Worm (Caenorhabditis elegans) whole organism, young adult: ENCODE measurements around the gene sedl-1.

ENCODE experiments used
- B0019.2 ChIP-seq: fragments of 200-800 bp; sonication (Bioruptor generic); conservative IDR thresholded peaks from 2 replicates; pipeline ENCODE4 v1.3.6; 2022; ENCODE audit warnings: missing genetic modification reagents, missing genetic modification characterization, missing compliant biosample characterization
- B0336.3 ChIP-seq: fragments of 200-800 bp; sonication (Bioruptor generic); IDR thresholded peaks from 2 replicates; pipeline ENCODE4 v1.3.6; 2022; ENCODE audit warnings: missing genetic modification characterization, missing compliant biosample characterization
- F52B5.7 ChIP-seq: sonication (generic microtip); optimal IDR thresholded peaks from 2 replicates; lab custom pipeline; 2016; ENCODE audit warnings: mild to moderate bottlenecking, missing genetic modification characterization, missing compliant biosample characterization
- F57A8.1 ChIP-seq: fragments of 200-800 bp; sonication (Bioruptor generic); optimal IDR thresholded peaks from 2 replicates; lab custom pipeline; 2018; ENCODE audit warnings: mild to moderate bottlenecking, missing genetic modification characterization, moderate library complexity, missing compliant biosample characterization
- Y53F4B.3 ChIP-seq: fragments of 200-800 bp; sonication (Bioruptor generic); IDR thresholded peaks from 2 replicates; pipeline ENCODE4 v1.3.6; 2022; ENCODE audit warnings: missing genetic modification reagents, missing genetic modification characterization, missing compliant biosample characterization
- Y53G8AR.9 ChIP-seq: fragments of 200-800 bp; sonication (Bioruptor generic); conservative IDR thresholded peaks from 2 replicates; pipeline ENCODE4 v1.3.6; 2022; ENCODE audit warnings: missing genetic modification reagents, missing genetic modification characterization, missing compliant biosample characterization
- Y56A3A.18 ChIP-seq: fragments of 200-800 bp; sonication (Bioruptor generic); IDR thresholded peaks from 2 replicates; pipeline ENCODE4 v1.3.6; 2022; ENCODE audit warnings: missing genetic modification reagents, missing genetic modification characterization, missing compliant biosample characterization
- akir-1 ChIP-seq: fragments of 200-800 bp; sonication (Bioruptor generic); optimal IDR thresholded peaks from 2 replicates; lab custom pipeline; 2018; ENCODE audit warnings: mild to moderate bottlenecking, missing genetic modification characterization, moderate library complexity, missing compliant biosample characterization
- attf-3 ChIP-seq: fragments of 200-800 bp; sonication (Bioruptor generic); conservative IDR thresholded peaks from 2 replicates; pipeline ENCODE4 v1.3.6; 2022; ENCODE audit warnings: missing genetic modification reagents, missing genetic modification characterization, missing compliant biosample characterization
- bed-1 ChIP-seq: fragments of 200-800 bp; sonication (Bioruptor generic); IDR thresholded peaks from 2 replicates; pipeline ENCODE4 v1.3.6; 2022; ENCODE audit warnings: missing genetic modification reagents, missing genetic modification characterization, missing compliant biosample characterization
- ccch-3 ChIP-seq: fragments of 200-800 bp; sonication (Bioruptor generic); optimal IDR thresholded peaks from 2 replicates; lab custom pipeline; 2018; ENCODE audit warnings: mild to moderate bottlenecking, missing genetic modification characterization, missing compliant biosample characterization
- cebp-1 ChIP-seq, 2 experiments: fragments of 200-800 bp in 1 of 2; sonication (Bioruptor generic) in 1 of 2; sonication (generic microtip) in 1 of 2; IDR thresholded peaks in 1 of 2; optimal IDR thresholded peaks in 1 of 2; 2 replicates each; pipeline versions ENCODE4 v1.3.6 to Lab custom; 2017 to 2022; ENCODE audit warnings: missing compliant biosample characterization in 2 of 2, missing genetic modification characterization in 2 of 2, mild to moderate bottlenecking in 1 of 2, missing genetic modification reagents in 1 of 2, moderate library complexity in 1 of 2
- cebp-2 ChIP-seq: fragments of 200-800 bp; sonication (Bioruptor generic); IDR thresholded peaks from 2 replicates; pipeline ENCODE4 v1.3.6; 2022; ENCODE audit warnings: missing genetic modification characterization, missing compliant biosample characterization
- ceh-40 ChIP-seq: fragments of 200-800 bp; sonication (Bioruptor generic); IDR thresholded peaks from 2 replicates; pipeline ENCODE4 v1.3.6; 2022; ENCODE audit warnings: missing genetic modification characterization, missing compliant biosample characterization
- ceh-58 ChIP-seq: fragments of 200-800 bp; sonication (Bioruptor generic); IDR thresholded peaks from 2 replicates; pipeline ENCODE4 v1.3.6; 2022; ENCODE audit warnings: missing genetic modification characterization, missing compliant biosample characterization
- chd-7 ChIP-seq: sonication (generic microtip); optimal IDR thresholded peaks from 2 replicates; lab custom pipeline; 2016; ENCODE audit warnings: mild to moderate bottlenecking, missing genetic modification characterization, moderate library complexity, missing compliant biosample characterization
- egl-18 ChIP-seq: fragments of 200-800 bp; sonication (Bioruptor generic); IDR thresholded peaks from 2 replicates; pipeline ENCODE4 v1.3.6; 2022; ENCODE audit warnings: missing genetic modification reagents, missing genetic modification characterization, missing compliant biosample characterization
- egrh-3 ChIP-seq: fragments of 200-800 bp; sonication (Bioruptor generic); IDR thresholded peaks from 2 replicates; pipeline ENCODE4 v1.3.6; 2022; ENCODE audit warnings: missing genetic modification reagents, missing genetic modification characterization, missing compliant biosample characterization
- him-1 ChIP-seq: sonication (generic microtip); optimal IDR thresholded peaks from 2 replicates; lab custom pipeline; 2016; ENCODE audit warnings: missing genotype, missing genetic modification reagents, missing genetic modification characterization, missing compliant biosample characterization
- hlh-26 ChIP-seq: fragments of 200-800 bp; sonication (Bioruptor generic); conservative IDR thresholded peaks from 2 replicates; pipeline ENCODE4 v1.3.6; 2022; ENCODE audit warnings: missing genetic modification reagents, missing genetic modification characterization, missing compliant biosample characterization
- hrde-1 ChIP-seq: sonication (generic microtip); optimal IDR thresholded peaks from 2 replicates; lab custom pipeline; 2016; ENCODE audit warnings: missing genetic modification characterization, mild to moderate bottlenecking, missing compliant biosample characterization, moderate library complexity, missing genotype, missing genetic modification reagents, borderline replicate concordance
- hsf-1 ChIP-seq: fragments of 200-800 bp; sonication (Bioruptor generic); IDR thresholded peaks from 2 replicates; pipeline ENCODE4 v1.3.6; 2022; ENCODE audit warnings: missing genetic modification reagents, missing genetic modification characterization, missing compliant biosample characterization
- lag-1 ChIP-seq: fragments of 200-800 bp; sonication (Bioruptor generic); IDR thresholded peaks from 2 replicates; pipeline ENCODE4 v1.3.6; 2022; ENCODE audit warnings: missing genetic modification reagents, missing genetic modification characterization, missing compliant biosample characterization
- lin-35 ChIP-seq, 3 experiments: fragments of 150-350 bp in 2 of 3; sonication (generic microtip) in 1 of 3; optimal IDR thresholded peaks; 2 replicates each; lab custom pipeline; 2014 to 2018; ENCODE audit warnings: missing biosample characterization in 3 of 3, missing genetic modification characterization in 3 of 3, missing genetic modification reagents in 3 of 3
- lsy-27 ChIP-seq: sonication (generic microtip); optimal IDR thresholded peaks from 2 replicates; lab custom pipeline; 2017; ENCODE audit warnings: missing genetic modification characterization, mild to moderate bottlenecking, missing compliant biosample characterization, antibody characterized with exemption, missing genotype, borderline replicate concordance; ENCODE audit not compliant: insufficient read depth
- nhr-90 ChIP-seq: sonication (generic microtip); optimal IDR thresholded peaks from 2 replicates; lab custom pipeline; 2016; ENCODE audit warnings: missing genotype, mild to moderate bottlenecking, missing genetic modification characterization, missing compliant biosample characterization
- rcor-1 ChIP-seq: fragments of 200-800 bp; sonication (Bioruptor generic); IDR thresholded peaks from 2 replicates; pipeline ENCODE4 v1.3.6; 2022; ENCODE audit warnings: missing genetic modification reagents, missing genetic modification characterization, missing compliant biosample characterization
- rpc-1 ChIP-seq, 2 experiments: fragments of 150-350 bp in 1 of 2; sonication (generic microtip) in 1 of 2; optimal IDR thresholded peaks; 2 replicates each; lab custom pipeline; 2014 to 2018; ENCODE audit warnings: missing biosample characterization in 1 of 2, missing genetic modification characterization in 1 of 2, missing genetic modification reagents in 1 of 2, missing genotype in 1 of 2
- sea-2 ChIP-seq: fragments of 200-800 bp; sonication (Bioruptor generic); IDR thresholded peaks from 2 replicates; pipeline ENCODE4 v1.3.6; 2022; ENCODE audit warnings: missing genetic modification characterization, missing compliant biosample characterization
- snpc-1.1 ChIP-seq: sonication (generic microtip); optimal IDR thresholded peaks from 2 replicates; lab custom pipeline; 2017; ENCODE audit warnings: missing genetic modification characterization, mild to moderate bottlenecking, missing compliant biosample characterization, antibody characterized with exemption, moderate library complexity, missing genotype, missing genetic modification reagents; ENCODE audit not compliant: insufficient read depth
- snpc-1.3 ChIP-seq: sonication (generic microtip); optimal IDR thresholded peaks from 2 replicates; lab custom pipeline; 2017; ENCODE audit warnings: missing genetic modification characterization, mild to moderate bottlenecking, missing compliant biosample characterization, antibody characterized with exemption, moderate library complexity, missing genotype, missing genetic modification reagents; ENCODE audit not compliant: insufficient read depth
- snpc-4 ChIP-seq, 5 experiments: fragments of 150-350 bp in 1 of 5; sonication (generic microtip) in 4 of 5; optimal IDR thresholded peaks; 2 replicates each; lab custom pipeline; 2014 to 2018; ENCODE audit warnings: missing genetic modification characterization in 5 of 5, missing biosample characterization in 3 of 5, antibody characterized with exemption in 2 of 5, mild to moderate bottlenecking in 2 of 5, missing compliant biosample characterization in 2 of 5, missing genotype in 2 of 5, moderate library complexity in 2 of 5, missing genetic modification reagents in 1 of 5
- somi-1 ChIP-seq: fragments of 200-800 bp; sonication (Bioruptor generic); optimal IDR thresholded peaks from 2 replicates; lab custom pipeline; 2018; ENCODE audit warnings: mild to moderate bottlenecking, missing genetic modification characterization, missing compliant biosample characterization
- tbp1 ChIP-seq: fragments of 200-800 bp; sonication (Bioruptor generic); optimal IDR thresholded peaks from 2 replicates; lab custom pipeline; 2018; ENCODE audit warnings: mild to moderate bottlenecking, missing genetic modification characterization, missing compliant biosample characterization
- ztf-18 ChIP-seq: sonication (generic microtip); optimal IDR thresholded peaks from 2 replicates; lab custom pipeline; 2016; ENCODE audit warnings: missing genotype, mild to moderate bottlenecking, missing genetic modification characterization, missing compliant biosample characterization
- ztf-26 ChIP-seq: sonication (generic microtip); optimal IDR thresholded peaks from 2 replicates; lab custom pipeline; 2017; ENCODE audit warnings: missing genetic modification characterization, missing compliant biosample characterization
- ztf-28 ChIP-seq: fragments of 200-800 bp; sonication (Bioruptor generic); IDR thresholded peaks from 2 replicates; pipeline ENCODE4 v1.3.6; 2022; ENCODE audit warnings: missing genetic modification reagents, missing genetic modification characterization, missing compliant biosample characterization

The sedl-1 gene

ce11 chrX:1473794-1474193, 33.7 kb upstream of the sedl-1 start:
- TF ChIP-seq ceh-40 (GFP tag; lab: Robert Waterston, UW) (no peak), cebp-1 (GFP tag; IDR thresholded peaks at IDR 0.05; lab: Robert Waterston, UW) (no peak), cebp-1 (tag; optimal IDR thresholded peaks at IDR 0.05; lab: Kevin White, UChicago) (peak; percentile 67), lag-1 (no peak), B0019.2 (GFP tag; lab: Robert Waterston, UW) (no peak), rpc-1 (optimal IDR thresholded peaks at IDR 0.05; lab: Kevin White, UChicago) (peak; percentile 16), rpc-1 (tag; optimal IDR thresholded peaks at IDR 0.05; lab: Kevin White, UChicago) (peak; percentile 57)

- no peak for TF ChIP-seq ceh-58 (GFP tag; lab: Robert Waterston, UW)
- no peak for TF ChIP-seq ccch-3 (GFP tag; lab: Kevin White, UChicago)
- TF ChIP-seq tbp1 (GFP tag; lab: Kevin White, UChicago): no peak
- TF ChIP-seq F57A8.1 (GFP tag; lab: Kevin White, UChicago): no peak
- TF ChIP-seq cebp-1 (GFP tag; IDR thresholded peaks at IDR 0.05; lab: Robert Waterston, UW): no peak
- peak; percentile 22 for TF ChIP-seq cebp-1 (tag; optimal IDR thresholded peaks at IDR 0.05; lab: Kevin White, UChicago)
Measured at ce11 chrX:1472880-1473279, 32.8 kb upstream of the sedl-1 start, which contains the start of gene D1005.5. D1005.5 (minus strand) TSS chrX:1472980.

- TF ChIP-seq him-1 (tag; lab: Kevin White, UChicago) (no peak), snpc-4 (GFP tag; optimal IDR thresholded peaks at IDR 0.05; lab: Kevin White, UChicago) (no peak), snpc-4 (tag; optimal IDR thresholded peaks at IDR 0.05; lab: Kevin White, UChicago) (peak in 2 of 4 experiments; percentile 78 to 81), cebp-1 (GFP tag; IDR thresholded peaks at IDR 0.05; lab: Robert Waterston, UW) (no peak), cebp-1 (tag; optimal IDR thresholded peaks at IDR 0.05; lab: Kevin White, UChicago) (peak; percentile 73)
- TF ChIP-seq, all 124 proteins: peak for 2
Measured at ce11 chrX:1471232-1471631, 31.2 kb upstream of the sedl-1 start.

- TF ChIP-seq ztf-26 (tag; lab: Kevin White, UChicago) (no peak), bed-1 (GFP tag; lab: Robert Waterston, UW) (no peak), sea-2 (no peak), snpc-1.1 (tag; lab: Kevin White, UChicago) (no peak), akir-1 (GFP tag; lab: Kevin White, UChicago) (no peak), hlh-26 (GFP tag; lab: Robert Waterston, UW) (no peak), lsy-27 (no peak), ztf-18 (no peak)
- TF ChIP-seq, all 124 proteins: peak for 0
Measured at ce11 chrX:1468057-1468456, 28.0 kb upstream of the sedl-1 start.

ce11 chrX:1464699-1465098, 24.6 kb upstream of the sedl-1 start, which contains the start of gene D1005.6:
D1005.6 (minus strand) TSS chrX:1464799.
- no peak for TF ChIP-seq Y56A3A.18 (GFP tag; lab: Robert Waterston, UW)
- no peak for TF ChIP-seq ztf-28 (GFP tag; lab: Robert Waterston, UW)
- no peak for TF ChIP-seq B0336.3 (GFP tag; lab: Robert Waterston, UW)
- TF ChIP-seq somi-1 (GFP tag; lab: Kevin White, UChicago): no peak
- no peak for TF ChIP-seq lin-35 (GFP tag; optimal IDR thresholded peaks at IDR 0.05; lab: Kevin White, UChicago)
- TF ChIP-seq Y53F4B.3 (GFP tag; lab: Robert Waterston, UW): no peak
- TF ChIP-seq cebp-1 (GFP tag; IDR thresholded peaks at IDR 0.05; lab: Robert Waterston, UW): no peak
- TF ChIP-seq cebp-1 (tag; optimal IDR thresholded peaks at IDR 0.05; lab: Kevin White, UChicago): no peak
- TF ChIP-seq cebp-2: no peak
- TF ChIP-seq F52B5.7: no peak
- no peak for TF ChIP-seq egrh-3 (GFP tag; lab: Robert Waterston, UW)
- TF ChIP-seq hsf-1 (GFP tag; lab: Robert Waterston, UW): no peak
- TF ChIP-seq attf-3 (GFP tag; lab: Robert Waterston, UW): no peak
- no peak for TF ChIP-seq rcor-1 (GFP tag; lab: Robert Waterston, UW)
- TF ChIP-seq snpc-1.3 (tag; lab: Kevin White, UChicago): no peak
- no peak for TF ChIP-seq chd-7 (tag; lab: Kevin White, UChicago)
- TF ChIP-seq Y53G8AR.9 (GFP tag; lab: Robert Waterston, UW): no peak
- no peak for TF ChIP-seq hrde-1
- TF ChIP-seq egl-18 (GFP tag; lab: Robert Waterston, UW): no peak
- no peak for TF ChIP-seq nhr-90 (tag; lab: Kevin White, UChicago)
- TF ChIP-seq, all 124 proteins: peak for 0
